Fruit fly (Drosophila melanogaster): ENCODE measurements around the gene CG7049.

The CG7049 gene

dm6 chr3L:211200-211599 lies 35.2 kb upstream of the CG7049 start, which contains the start of gene Prp4k (continued):
- TF ChIP-seq CG43689 (GFP tag; IDR thresholded peaks at IDR 0.05), result no peak
- no peak for TF ChIP-seq ato (GFP tag; IDR thresholded peaks at IDR 0.05; ENCODE audit: partially characterized antibody)
- TF ChIP-seq CG14860 (GFP tag; IDR thresholded peaks at IDR 0.05; ENCODE audit: partially characterized antibody), result 0 out of 3 replicates have a peak, but pooled peaks have one; percentile 26
- TF ChIP-seq CG3163 (GFP tag; optimal IDR thresholded peaks at IDR 0.05), result no peak
- TF ChIP-seq MTF-1 (GFP tag; optimal IDR thresholded peaks at IDR 0.05; ENCODE audit: borderline replicate concordance), result no peak
- no peak for TF ChIP-seq chm (GFP tag; IDR thresholded peaks at IDR 0.05)
- no peak for TF ChIP-seq Nf-YA (GFP tag; IDR thresholded peaks at IDR 0.05)
- no peak for TF ChIP-seq CG7963 (GFP tag; IDR thresholded peaks at IDR 0.05; ENCODE audit: partially characterized antibody)
- no peak for TF ChIP-seq Tbp (GFP tag; optimal IDR thresholded peaks at IDR 0.05)
- TF ChIP-seq Med (GFP tag), result peak; percentile 70
- no peak for TF ChIP-seq Meics (GFP tag; optimal IDR thresholded peaks at IDR 0.05)
- TF ChIP-seq CG12155 (GFP tag; optimal IDR thresholded peaks at IDR 0.05), result no peak
- no peak for TF ChIP-seq trh (GFP tag; optimal IDR thresholded peaks at IDR 0.05)
- TF ChIP-seq ken (GFP tag; IDR thresholded peaks at IDR 0.05), result no peak
- no peak for TF ChIP-seq CG18262 (tag; optimal IDR thresholded peaks at IDR 0.05)
- no peak for TF ChIP-seq btn (GFP tag; optimal IDR thresholded peaks at IDR 0.05)
- no peak for TF ChIP-seq pros (GFP tag; optimal IDR thresholded peaks at IDR 0.05)
- no peak for TF ChIP-seq Kr (GFP tag; optimal IDR thresholded peaks at IDR 0.05)
- TF ChIP-seq ab (GFP tag; optimal IDR thresholded peaks at IDR 0.05), result no peak
- TF ChIP-seq sna (GFP tag; IDR thresholded peaks at IDR 0.05; ENCODE audit: partially characterized antibody), result no peak
- TF ChIP-seq CG16863 (GFP tag; optimal IDR thresholded peaks at IDR 0.05), result no peak
- TF ChIP-seq CG13624 (GFP tag; optimal IDR thresholded peaks at IDR 0.05), result no peak
- TF ChIP-seq CG8478 (optimal IDR thresholded peaks at IDR 0.05), result no peak
- no peak for TF ChIP-seq Antp (GFP tag; optimal IDR thresholded peaks at IDR 0.05)
- TF ChIP-seq CG5953 (GFP tag; IDR thresholded peaks at IDR 0.05), result no peak
- no peak for TF ChIP-seq CG34376 (GFP tag; optimal IDR thresholded peaks at IDR 0.05)
- no peak for TF ChIP-seq chinmo (GFP tag; IDR thresholded peaks at IDR 0.05; ENCODE audit: partially characterized antibody)
- no peak for TF ChIP-seq zfh2 (GFP tag; optimal IDR thresholded peaks at IDR 0.05)
- TF ChIP-seq CG2129 (GFP tag; IDR thresholded peaks at IDR 0.05; ENCODE audit: partially characterized antibody), result no peak
- no peak for TF ChIP-seq CG2875 (GFP tag; optimal IDR thresholded peaks at IDR 0.05)
- TF ChIP-seq pita (GFP tag; optimal IDR thresholded peaks at IDR 0.05), result no peak
- no peak for TF ChIP-seq CG1603 (tag; optimal IDR thresholded peaks at IDR 0.05)
- no peak for TF ChIP-seq lab (GFP tag; optimal IDR thresholded peaks at IDR 0.05)
- no peak for TF ChIP-seq CG42726 (GFP tag; IDR thresholded peaks at IDR 0.05; ENCODE audit: partially characterized antibody)
- no peak for TF ChIP-seq CG10431 (GFP tag; optimal IDR thresholded peaks at IDR 0.05)
- TF ChIP-seq Oli (tag; optimal IDR thresholded peaks at IDR 0.05), result no peak
- TF ChIP-seq CG7271 (tag; optimal IDR thresholded peaks at IDR 0.05), result no peak
- no peak for TF ChIP-seq CG9727 (GFP tag; optimal IDR thresholded peaks at IDR 0.05)
- TF ChIP-seq sisA (GFP tag; IDR thresholded peaks at IDR 0.05), result no peak
- TF ChIP-seq Ssrp (tag; optimal IDR thresholded peaks at IDR 0.05), result no peak
- TF ChIP-seq CG4360 (GFP tag; IDR thresholded peaks at IDR 0.05), result no peak
- no peak for TF ChIP-seq CG4282 (GFP tag; optimal IDR thresholded peaks at IDR 0.05)
- no peak for TF ChIP-seq CG9876 (GFP tag; optimal IDR thresholded peaks at IDR 0.05)
- no peak for TF ChIP-seq mld (GFP tag; IDR thresholded peaks at IDR 0.05; ENCODE audit: partially characterized antibody)
- TF ChIP-seq MESR4 (GFP tag; optimal IDR thresholded peaks at IDR 0.05), result peak; percentile 97
- no peak for TF ChIP-seq CG10565 (GFP tag; optimal IDR thresholded peaks at IDR 0.05)
- no peak for TF ChIP-seq eyg (GFP tag; optimal IDR thresholded peaks at IDR 0.05)
- TF ChIP-seq CG12659 (GFP tag; optimal IDR thresholded peaks at IDR 0.05), result peak; percentile 63
- no peak for TF ChIP-seq CG31365 (tag; optimal IDR thresholded peaks at IDR 0.05)
- peak; percentile 0 for TF ChIP-seq CTCF (GFP tag; optimal IDR thresholded peaks at IDR 0.05)
- TF ChIP-seq CG9437 (GFP tag; optimal IDR thresholded peaks at IDR 0.05), result no peak
- no peak for TF ChIP-seq her (GFP tag; optimal IDR thresholded peaks at IDR 0.05)
